Worm (Caenorhabditis elegans) whole organism, L1 larva: ENCODE data around the gene nac-1.

ENCODE experiments used
- lin-39 ChIP-seq: fragments of 150-350 bp; optimal IDR thresholded peaks from 2 replicates; lab custom pipeline; 2014; ENCODE audit warnings: missing biosample characterization, missing genetic modification reagents, missing genetic modification characterization
- nhr-28 ChIP-seq: fragments of 150-350 bp; optimal IDR thresholded peaks from 2 replicates; lab custom pipeline; 2014; ENCODE audit warnings: missing biosample characterization, missing genetic modification characterization
- nhr-77 ChIP-seq: fragments of 150-350 bp; optimal IDR thresholded peaks from 2 replicates; lab custom pipeline; 2014; ENCODE audit warnings: missing biosample characterization, missing genetic modification characterization
- nhr-85 ChIP-seq: sonication (generic microtip); peaks from one replicate; lab custom pipeline; 2016; ENCODE audit warnings: missing genetic modification characterization, inconsistent platforms, missing compliant biosample characterization
- pag-3 ChIP-seq: sonication (generic microtip); optimal IDR thresholded peaks from 2 replicates; lab custom pipeline; 2017; ENCODE audit warnings: missing genetic modification characterization, mild to moderate bottlenecking, missing compliant biosample characterization, antibody characterized with exemption, borderline replicate concordance; ENCODE audit not compliant: insufficient read depth
- unc-130 ChIP-seq: fragments of 150-350 bp; optimal IDR thresholded peaks from 2 replicates; lab custom pipeline; 2017; ENCODE audit warnings: missing biosample characterization, missing genetic modification characterization, inconsistent platforms
- ztf-4 ChIP-seq: fragments of 150-350 bp; optimal IDR thresholded peaks from 2 replicates; lab custom pipeline; 2014; ENCODE audit warnings: missing biosample characterization, missing genetic modification characterization

DNA sequence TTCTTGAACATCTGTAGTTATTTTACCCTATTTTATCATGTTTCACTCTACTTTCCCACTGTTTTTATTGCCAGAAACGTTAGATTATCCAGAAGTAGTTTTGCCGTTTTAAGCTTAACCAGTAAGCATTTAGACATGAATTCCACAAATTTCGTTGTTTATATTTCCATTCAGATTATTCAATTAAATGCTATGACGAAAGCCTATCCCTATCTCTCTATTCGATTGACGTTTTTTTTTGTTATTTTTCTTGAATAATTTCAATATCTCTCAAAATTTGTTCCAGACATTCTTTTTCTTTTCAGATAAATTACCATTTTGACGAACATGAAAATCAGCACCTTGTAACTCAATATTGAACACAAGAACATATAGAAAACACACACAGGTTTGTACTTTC is 23.6 kb downstream of the nac-1 start, which contains the start of gene npr-40:
- TF ChIP-seq nhr-77 (tag; lab: Kevin White, UChicago) (no peak), ztf-4 (tag; lab: Kevin White, UChicago) (no peak), lin-39 (tag; lab: Kevin White, UChicago) (no peak), pag-3 (tag; lab: Kevin White, UChicago) (no peak), unc-130 (tag; lab: Kevin White, UChicago) (no peak), nhr-85 (tag; lab: Kevin White, UChicago) (no peak), nhr-28 (tag; lab: Kevin White, UChicago) (no peak)
